Worm (Caenorhabditis elegans) whole organism, late embryonic: ENCODE measurements around the gene Y52E8A.3.

ENCODE experiments used
- K09A11.1 ChIP-seq: sonication (generic microtip); optimal IDR thresholded peaks from 2 replicates; lab custom pipeline; 2017; ENCODE audit warnings: antibody characterized with exemption, mild to moderate bottlenecking, missing genetic modification characterization, missing compliant biosample characterization; ENCODE audit not compliant: insufficient read depth
- ceh-2 ChIP-seq: sonication (generic microtip); optimal IDR thresholded peaks from 2 replicates; lab custom pipeline; 2016; ENCODE audit warnings: missing genotype, missing genetic modification characterization, missing compliant biosample characterization
- ceh-30 ChIP-seq: fragments of 150-350 bp; optimal IDR thresholded peaks from 2 replicates; lab custom pipeline; 2014; ENCODE audit warnings: missing biosample characterization, missing genetic modification characterization
- ceh-9 ChIP-seq: sonication (generic microtip); optimal IDR thresholded peaks from 2 replicates; lab custom pipeline; 2016; ENCODE audit warnings: mild to moderate bottlenecking, missing genetic modification characterization, inconsistent platforms, missing compliant biosample characterization
- dmd-4 ChIP-seq: sonication (generic microtip); optimal IDR thresholded peaks from 2 replicates; lab custom pipeline; 2016; ENCODE audit warnings: borderline replicate concordance, missing genetic modification characterization, missing compliant biosample characterization
- elt-4 ChIP-seq: sonication (generic microtip); optimal IDR thresholded peaks from 2 replicates; lab custom pipeline; 2016; ENCODE audit warnings: missing genetic modification characterization, missing compliant biosample characterization
- madf-2 ChIP-seq: sonication (generic microtip); optimal IDR thresholded peaks from 2 replicates; lab custom pipeline; 2017; ENCODE audit warnings: missing genetic modification characterization, missing compliant biosample characterization
- nfya-1 ChIP-seq: sonication (generic microtip); optimal IDR thresholded peaks from 2 replicates; lab custom pipeline; 2017; ENCODE audit warnings: missing genetic modification characterization, mild to moderate bottlenecking, missing compliant biosample characterization, antibody characterized with exemption, moderate library complexity
- nhr-232 ChIP-seq: sonication (generic microtip); optimal IDR thresholded peaks from 2 replicates; lab custom pipeline; 2016; ENCODE audit warnings: missing genetic modification characterization, missing compliant biosample characterization
- pha-4 ChIP-seq: fragments of 150-350 bp; optimal IDR thresholded peaks from 2 replicates; lab custom pipeline; 2018; ENCODE audit warnings: missing biosample characterization, missing genetic modification reagents, missing genetic modification characterization
- pqm-1 ChIP-seq: sonication (generic microtip); optimal IDR thresholded peaks from 2 replicates; lab custom pipeline; 2016; ENCODE audit warnings: missing genetic modification characterization, missing compliant biosample characterization
- syd-9 ChIP-seq: sonication (generic microtip); optimal IDR thresholded peaks from 2 replicates; lab custom pipeline; 2016; ENCODE audit warnings: mild to moderate bottlenecking, missing genetic modification characterization, moderate library complexity, missing compliant biosample characterization
- unc-55 ChIP-seq: sonication (generic microtip); optimal IDR thresholded peaks from 2 replicates; lab custom pipeline; 2017; ENCODE audit warnings: missing biosample characterization, missing genetic modification reagents, missing genetic modification characterization

DNA sequence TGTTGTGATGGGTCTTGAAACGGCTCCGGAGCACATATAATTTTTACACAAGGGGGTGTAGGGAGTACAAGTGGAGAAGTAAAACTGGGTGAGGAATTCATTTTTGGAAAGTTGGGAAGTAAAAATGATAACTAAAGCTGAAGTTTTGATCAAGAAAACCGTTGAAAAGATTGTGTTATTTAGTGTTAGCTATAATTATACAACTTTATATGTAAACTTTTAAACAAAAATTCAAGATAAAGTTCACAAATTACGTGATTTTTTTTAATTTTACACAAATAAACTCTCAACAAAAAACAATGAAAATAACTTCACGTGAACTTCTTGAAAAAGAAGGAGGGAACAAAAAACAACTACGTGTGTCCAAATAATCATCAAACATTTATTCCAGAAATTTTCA is 48.4 kb upstream of the Y52E8A.3 start, which contains the start of the genes H20J04.7 and H20J04.1:
- TF ChIP-seq syd-9 (tag; lab: Kevin White, UChicago) (no peak), unc-55 (GFP tag; lab: Kevin White, UChicago) (no peak), pha-4 (no peak), ceh-9 (tag; lab: Kevin White, UChicago) (no peak), K09A11.1 (tag; lab: Kevin White, UChicago) (no peak), ceh-2 (tag; lab: Kevin White, UChicago) (no peak), dmd-4 (tag; lab: Kevin White, UChicago) (no peak), elt-4 (tag; lab: Kevin White, UChicago) (no peak), madf-2 (no peak), nfya-1 (tag; lab: Kevin White, UChicago) (no peak), nhr-232 (tag; lab: Kevin White, UChicago) (no peak), ceh-30 (tag; lab: Kevin White, UChicago) (no peak), pqm-1 (tag; lab: Kevin White, UChicago) (no peak)
